Worm (Caenorhabditis elegans) whole organism, late embryonic: ENCODE results near the gene aipr-1.

ENCODE experiments used
- C08G9.2 ChIP-seq: sonication (generic microtip); optimal IDR thresholded peaks from 2 replicates; lab custom pipeline; 2016; ENCODE audit warnings: mild to moderate bottlenecking, missing genetic modification characterization, moderate library complexity, missing compliant biosample characterization
- K02D7.2 ChIP-seq: sonication (generic microtip); optimal IDR thresholded peaks from 2 replicates; lab custom pipeline; 2017; ENCODE audit warnings: mild to moderate bottlenecking, missing genetic modification characterization, missing compliant biosample characterization
- T23F11.4 ChIP-seq: fragments of 200-800 bp; sonication (Bioruptor generic); optimal IDR thresholded peaks from 2 replicates; lab custom pipeline; 2018; ENCODE audit warnings: mild to moderate bottlenecking, missing genetic modification characterization, missing compliant biosample characterization
- Y22D7AL.16 ChIP-seq: sonication (generic microtip); optimal IDR thresholded peaks from 2 replicates; lab custom pipeline; 2016; ENCODE audit warnings: missing genetic modification characterization, missing compliant biosample characterization
- ama-1 ChIP-seq: fragments of 150-350 bp; optimal IDR thresholded peaks from 2 replicates; lab custom pipeline; 2014
- ceh-14 ChIP-seq: sonication (generic microtip); optimal IDR thresholded peaks from 2 replicates; lab custom pipeline; 2016; ENCODE audit warnings: missing genotype, missing genetic modification characterization, missing compliant biosample characterization
- ceh-18 ChIP-seq: sonication (generic microtip); optimal IDR thresholded peaks from 2 replicates; lab custom pipeline; 2016; ENCODE audit warnings: missing genetic modification characterization, missing compliant biosample characterization
- ceh-19 ChIP-seq: fragments of 200-800 bp; sonication (Bioruptor generic); optimal IDR thresholded peaks from 2 replicates; lab custom pipeline; 2018; ENCODE audit warnings: mild to moderate bottlenecking, missing genetic modification characterization, missing compliant biosample characterization
- ceh-24 ChIP-seq: sonication (generic microtip); optimal IDR thresholded peaks from 2 replicates; lab custom pipeline; 2016; ENCODE audit warnings: mild to moderate bottlenecking, missing genetic modification characterization, missing compliant biosample characterization
- ceh-30 ChIP-seq: fragments of 150-350 bp; optimal IDR thresholded peaks from 2 replicates; lab custom pipeline; 2014; ENCODE audit warnings: missing biosample characterization, missing genetic modification characterization
- ceh-31 ChIP-seq: sonication (generic microtip); optimal IDR thresholded peaks from 2 replicates; lab custom pipeline; 2016; ENCODE audit warnings: missing genetic modification characterization, missing compliant biosample characterization
- ceh-34 ChIP-seq: sonication (generic microtip); optimal IDR thresholded peaks from 2 replicates; lab custom pipeline; 2016; ENCODE audit warnings: mild to moderate bottlenecking, missing genetic modification characterization, missing compliant biosample characterization
- ceh-45 ChIP-seq: fragments of 200-800 bp; sonication (Bioruptor generic); IDR thresholded peaks from 2 replicates; pipeline ENCODE4 v1.3.6; 2022; ENCODE audit warnings: missing genetic modification reagents, missing genetic modification characterization, missing compliant biosample characterization
- ceh-9 ChIP-seq: sonication (generic microtip); optimal IDR thresholded peaks from 2 replicates; lab custom pipeline; 2016; ENCODE audit warnings: mild to moderate bottlenecking, missing genetic modification characterization, inconsistent platforms, missing compliant biosample characterization
- dmd-4 ChIP-seq: sonication (generic microtip); optimal IDR thresholded peaks from 2 replicates; lab custom pipeline; 2016; ENCODE audit warnings: borderline replicate concordance, missing genetic modification characterization, missing compliant biosample characterization
- elt-2 ChIP-seq: sonication (generic microtip); optimal IDR thresholded peaks from 2 replicates; lab custom pipeline; 2016; ENCODE audit warnings: missing genetic modification reagents, missing genetic modification characterization, missing compliant biosample characterization
- ets-4 ChIP-seq: sonication (generic microtip); optimal IDR thresholded peaks from 2 replicates; lab custom pipeline; 2016; ENCODE audit warnings: missing genetic modification characterization, missing compliant biosample characterization
- fax-1 ChIP-seq: sonication (generic microtip); optimal IDR thresholded peaks from 2 replicates; lab custom pipeline; 2016; ENCODE audit warnings: missing genotype, missing genetic modification characterization, missing compliant biosample characterization
- fkh-10 ChIP-seq: fragments of 150-350 bp; optimal IDR thresholded peaks from 2 replicates; lab custom pipeline; 2014; ENCODE audit warnings: missing biosample characterization, missing genetic modification reagents, missing genetic modification characterization
- hlh-13 ChIP-seq: fragments of 200-800 bp; sonication (Bioruptor generic); optimal IDR thresholded peaks from 2 replicates; lab custom pipeline; 2018; ENCODE audit warnings: mild to moderate bottlenecking, missing genetic modification characterization, missing compliant biosample characterization
- lim-6 ChIP-seq: sonication (generic microtip); optimal IDR thresholded peaks from 2 replicates; lab custom pipeline; 2016; ENCODE audit warnings: missing genetic modification characterization, missing compliant biosample characterization
- lin-11 ChIP-seq: fragments of 200-800 bp; sonication (Bioruptor generic); optimal IDR thresholded peaks from 2 replicates; lab custom pipeline; 2018; ENCODE audit warnings: mild to moderate bottlenecking, missing genetic modification characterization, missing compliant biosample characterization
- madf-2 ChIP-seq: sonication (generic microtip); optimal IDR thresholded peaks from 2 replicates; lab custom pipeline; 2017; ENCODE audit warnings: missing genetic modification characterization, missing compliant biosample characterization
- mec-3 ChIP-seq: sonication (generic microtip); optimal IDR thresholded peaks from 2 replicates; lab custom pipeline; 2016; ENCODE audit warnings: borderline replicate concordance, missing genetic modification characterization, missing compliant biosample characterization
- nfya-1 ChIP-seq: sonication (generic microtip); optimal IDR thresholded peaks from 2 replicates; lab custom pipeline; 2017; ENCODE audit warnings: missing genetic modification characterization, mild to moderate bottlenecking, missing compliant biosample characterization, antibody characterized with exemption, moderate library complexity
- nhr-11 ChIP-seq: fragments of 150-350 bp; optimal IDR thresholded peaks from 2 replicates; lab custom pipeline; 2014; ENCODE audit warnings: missing biosample characterization, missing genetic modification characterization
- nhr-232 ChIP-seq: sonication (generic microtip); optimal IDR thresholded peaks from 2 replicates; lab custom pipeline; 2016; ENCODE audit warnings: missing genetic modification characterization, missing compliant biosample characterization
- odd-2 ChIP-seq: sonication (generic microtip); optimal IDR thresholded peaks from 2 replicates; lab custom pipeline; 2017; ENCODE audit warnings: antibody characterized with exemption, mild to moderate bottlenecking, missing genetic modification characterization, missing compliant biosample characterization
- pha-2 ChIP-seq: sonication (generic microtip); optimal IDR thresholded peaks from 2 replicates; lab custom pipeline; 2017; ENCODE audit warnings: mild to moderate bottlenecking, missing genetic modification characterization, missing compliant biosample characterization
- pha-4 ChIP-seq: fragments of 150-350 bp; optimal IDR thresholded peaks from 2 replicates; lab custom pipeline; 2018; ENCODE audit warnings: missing biosample characterization, missing genetic modification reagents, missing genetic modification characterization
- pros-1 ChIP-seq: fragments of 150-350 bp; optimal IDR thresholded peaks from 2 replicates; lab custom pipeline; 2014; ENCODE audit warnings: missing biosample characterization, missing genetic modification reagents, missing genetic modification characterization
- ref-2 ChIP-seq: sonication (generic microtip); optimal IDR thresholded peaks from 2 replicates; lab custom pipeline; 2016; ENCODE audit warnings: missing genetic modification characterization, missing compliant biosample characterization
- rnt-1 ChIP-seq: sonication (generic microtip); optimal IDR thresholded peaks from 2 replicates; lab custom pipeline; 2016; ENCODE audit warnings: missing genetic modification characterization, missing compliant biosample characterization
- sdc-2 ChIP-seq: sonication (generic microtip); optimal IDR thresholded peaks from 2 replicates; lab custom pipeline; 2016; ENCODE audit warnings: missing genotype, missing genetic modification characterization, missing compliant biosample characterization
- sox-2 ChIP-seq: fragments of 200-800 bp; sonication (Bioruptor generic); IDR thresholded peaks from 2 replicates; pipeline ENCODE4 v1.3.6; 2022; ENCODE audit warnings: missing genetic modification reagents, missing genetic modification characterization, missing compliant biosample characterization
- sox-4 ChIP-seq: sonication (generic microtip); optimal IDR thresholded peaks from 2 replicates; lab custom pipeline; 2017; ENCODE audit warnings: mild to moderate bottlenecking, missing genetic modification characterization, inconsistent platforms, missing compliant biosample characterization
- tbx-2 ChIP-seq: sonication (generic microtip); optimal IDR thresholded peaks from 2 replicates; lab custom pipeline; 2016; ENCODE audit warnings: missing genetic modification characterization, missing compliant biosample characterization
- ttx-3 ChIP-seq: sonication (generic microtip); optimal IDR thresholded peaks from 2 replicates; lab custom pipeline; 2016; ENCODE audit warnings: missing genetic modification reagents, missing genetic modification characterization, missing compliant biosample characterization
- unc-3 ChIP-seq, 2 experiments: fragments of 200-800 bp in 1 of 2; sonication (Bioruptor generic) in 1 of 2; sonication (generic microtip) in 1 of 2; conservative IDR thresholded peaks in 1 of 2; optimal IDR thresholded peaks in 1 of 2; 2 replicates each; pipeline versions ENCODE4 v1.3.6 to Lab custom; 2016 to 2022; ENCODE audit warnings: missing compliant biosample characterization in 2 of 2, missing genetic modification characterization in 2 of 2, missing genetic modification reagents in 1 of 2
- unc-42 ChIP-seq: sonication (generic microtip); optimal IDR thresholded peaks from 2 replicates; lab custom pipeline; 2016; ENCODE audit warnings: missing genotype, missing genetic modification characterization, missing compliant biosample characterization
- unc-55 ChIP-seq: sonication (generic microtip); optimal IDR thresholded peaks from 2 replicates; lab custom pipeline; 2017; ENCODE audit warnings: missing biosample characterization, missing genetic modification reagents, missing genetic modification characterization
- unc-86 ChIP-seq: sonication (generic microtip); optimal IDR thresholded peaks from 2 replicates; lab custom pipeline; 2016; ENCODE audit warnings: missing genetic modification characterization, missing compliant biosample characterization
- zip-5 ChIP-seq: sonication (generic microtip); optimal IDR thresholded peaks from 2 replicates; lab custom pipeline; 2016; ENCODE audit warnings: missing genetic modification characterization, missing compliant biosample characterization
- ztf-16 ChIP-seq: sonication (generic microtip); optimal IDR thresholded peaks from 2 replicates; lab custom pipeline; 2017; ENCODE audit warnings: missing genetic modification characterization, missing compliant biosample characterization

aipr-1 gene

ce11 chrII:6573677-6574076 is 20.4 kb downstream of the aipr-1 start, which contains the start of gene sra-28:
Gene sra-28, minus strand, starts transcription at chrII:6573777.
- no peak for TF ChIP-seq nfya-1 (tag; lab: Kevin White, UChicago)

DNA sequence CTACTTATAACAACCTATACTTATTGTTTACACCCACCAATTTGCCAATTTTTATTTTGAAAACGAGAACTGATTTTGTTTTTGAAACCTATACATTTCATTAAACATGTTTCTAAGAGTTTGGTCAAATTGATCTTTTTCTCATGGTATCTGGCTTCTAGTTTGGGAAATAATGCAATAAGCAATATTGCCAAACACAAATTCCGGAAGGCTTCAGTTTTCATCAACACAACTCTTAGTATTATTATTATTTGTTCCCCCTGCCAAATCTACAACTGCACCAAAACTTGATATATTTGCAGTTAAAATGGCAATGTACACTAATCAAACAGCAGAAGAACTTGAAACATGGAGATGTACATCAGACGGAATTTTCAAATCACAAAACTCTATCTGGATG is 25.3 kb downstream of the aipr-1 start, which contains the start of gene sra-27:
Gene sra-27 (plus strand): TSS at position 301 of the 400 bp plus-strand sequence.
- no peak for TF ChIP-seq K02D7.2 (tag; lab: Kevin White, UChicago)
- no peak for TF ChIP-seq sox-2 (GFP tag; lab: Robert Waterston, UW)
- TF ChIP-seq pros-1 (tag; lab: Kevin White, UChicago) = no peak
- no peak for TF ChIP-seq sox-4 (tag; lab: Kevin White, UChicago)
- TF ChIP-seq pha-2 (tag; lab: Kevin White, UChicago) = no peak
- no peak for TF ChIP-seq pha-4 (tag; lab: Kevin White, UChicago)
- no peak for TF ChIP-seq sdc-2
- TF ChIP-seq rnt-1 (tag; lab: Kevin White, UChicago) = no peak
- TF ChIP-seq ceh-18 (tag; lab: Kevin White, UChicago) = no peak
- TF ChIP-seq lin-11 = no peak
- no peak for TF ChIP-seq ama-1 (lab: Kevin White, UChicago)
- TF ChIP-seq unc-42 = no peak
- TF ChIP-seq odd-2 (tag; lab: Kevin White, UChicago) = no peak
- TF ChIP-seq mec-3 (tag; lab: Kevin White, UChicago) = no peak
- TF ChIP-seq unc-55 (GFP tag; lab: Kevin White, UChicago) = no peak
- TF ChIP-seq ceh-45 (GFP tag; lab: Robert Waterston, UW) = no peak
- TF ChIP-seq nfya-1 (tag; lab: Kevin White, UChicago) = no peak
- TF ChIP-seq zip-5 (tag; lab: Kevin White, UChicago) = no peak
- TF ChIP-seq, all 69 proteins: peak for 0

DNA sequence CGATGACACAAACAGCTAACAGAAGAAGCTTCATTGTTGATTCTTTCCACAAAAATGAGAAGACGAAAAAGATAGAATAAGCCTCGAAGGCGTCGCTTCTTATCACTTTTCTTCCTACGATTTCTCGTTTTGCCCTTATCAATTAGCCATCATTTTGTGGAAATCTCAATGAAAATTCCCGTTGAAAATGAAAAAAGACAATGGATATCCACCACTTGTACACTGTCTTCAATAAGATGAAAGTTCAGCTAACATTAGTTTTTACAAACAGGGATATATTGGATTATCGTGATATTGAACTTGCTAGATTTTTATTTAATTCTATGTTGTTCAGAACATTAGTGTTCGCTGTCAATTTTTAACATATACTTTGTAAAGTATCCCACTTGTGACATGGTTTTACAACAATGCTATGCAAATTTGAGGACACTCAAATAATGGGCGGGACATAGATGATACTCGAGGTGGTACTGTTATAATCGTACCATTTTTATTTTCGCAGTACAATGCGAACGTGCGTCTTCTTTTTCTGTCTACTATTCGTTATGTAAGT is 27.3 kb downstream of the aipr-1 start, which contains the start of the genes F18C5.5 and F18C5.9:
Gene F18C5.5 (minus strand): TSS at position 101 of the 553 bp plus-strand sequence.
Gene F18C5.9 (plus strand): TSS at position 503 of the 553 bp plus-strand sequence.
- no peak for TF ChIP-seq ceh-9 (tag; lab: Kevin White, UChicago)

DNA sequence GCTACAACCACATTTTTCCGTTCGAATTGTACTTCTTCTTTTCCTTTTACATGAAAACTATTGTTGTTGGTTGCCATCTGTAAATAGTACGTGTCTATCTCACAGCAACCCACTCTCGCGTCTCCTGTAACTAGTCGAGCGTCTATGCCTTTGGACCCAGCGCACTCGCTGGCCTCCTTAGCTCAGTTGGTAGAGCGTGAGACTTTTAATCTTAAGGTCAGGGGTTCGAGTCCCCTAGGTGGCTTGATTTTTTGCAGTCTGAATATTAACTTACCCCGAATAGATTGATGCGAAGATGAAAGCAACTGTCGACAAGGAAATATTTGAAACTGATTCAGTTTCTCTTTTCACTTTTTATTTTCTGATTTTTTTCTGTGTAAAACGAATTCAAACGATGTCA is 29.0 kb downstream of the aipr-1 start, which contains the start of gene mpz-3:
Gene mpz-3 (minus strand): TSS at position 320 of the 400 bp plus-strand sequence.
- TF ChIP-seq ceh-14 (tag; lab: Kevin White, UChicago) (no peak), tbx-2 (tag; lab: Kevin White, UChicago) (peak; percentile 39), mec-3 (tag; lab: Kevin White, UChicago) (no peak), nhr-11 (tag; lab: Kevin White, UChicago) (no peak), unc-86 (tag; lab: Kevin White, UChicago) (no peak), madf-2 (no peak), T23F11.4 (no peak), lim-6 (tag; lab: Kevin White, UChicago) (no peak), lin-11 (peak; percentile 39), fax-1 (tag; lab: Kevin White, UChicago) (peak; percentile 23), unc-3 (GFP tag; conservative IDR thresholded peaks at IDR 0.05; lab: Robert Waterston, UW) (peak; percentile 60; the same call in 1 of the 2 replicates), unc-3 (tag; optimal IDR thresholded peaks at IDR 0.05; lab: Kevin White, UChicago) (peak; percentile 5), ceh-18 (tag; lab: Kevin White, UChicago) (no peak), ceh-24 (tag; lab: Kevin White, UChicago) (no peak), nfya-1 (tag; lab: Kevin White, UChicago) (no peak), ceh-31 (tag; lab: Kevin White, UChicago) (peak; percentile 23), ets-4 (tag; lab: Kevin White, UChicago) (no peak), hlh-13 (GFP tag; lab: Kevin White, UChicago) (no peak), ceh-9 (tag; lab: Kevin White, UChicago) (no peak), unc-55 (GFP tag; lab: Kevin White, UChicago) (no peak), fkh-10 (GFP tag; lab: Kevin White, UChicago) (no peak), ztf-16 (tag; lab: Kevin White, UChicago) (peak; percentile 20), nhr-232 (tag; lab: Kevin White, UChicago) (peak; percentile 49), rnt-1 (tag; lab: Kevin White, UChicago) (no peak), ttx-3 (peak; percentile 55), Y22D7AL.16 (tag; lab: Kevin White, UChicago) (peak; percentile 32), C08G9.2 (tag; lab: Kevin White, UChicago) (no peak), dmd-4 (tag; lab: Kevin White, UChicago) (no peak), elt-2 (tag; lab: Kevin White, UChicago) (peak; percentile 49), ceh-34 (tag; lab: Kevin White, UChicago) (peak; percentile 10), unc-42 (no peak), ref-2 (tag; lab: Kevin White, UChicago) (no peak), ceh-19 (GFP tag; lab: Kevin White, UChicago) (peak; percentile 36), pha-2 (tag; lab: Kevin White, UChicago) (no peak), ceh-30 (tag; lab: Kevin White, UChicago) (no peak)
